Worm (Caenorhabditis elegans) whole organism, L1 larva: ENCODE data around the gene K08D9.10.
A peak's percentile ranks its signal among the peaks of the same experiment; 100 is the strongest.

Source experiments
- C16A3.4 ChIP-seq: fragments of 150-350 bp; optimal IDR thresholded peaks from 2 replicates; lab custom pipeline; 2014; ENCODE audit warnings: missing biosample characterization, missing genetic modification characterization
- F16B12.6 ChIP-seq: fragments of 150-350 bp; optimal IDR thresholded peaks from 2 replicates; lab custom pipeline; 2014; ENCODE audit warnings: missing biosample characterization, missing genetic modification characterization
- aha-1 ChIP-seq: fragments of 150-350 bp; optimal IDR thresholded peaks from 2 replicates; lab custom pipeline; 2014; ENCODE audit warnings: missing biosample characterization, missing genetic modification characterization
- ama-1 ChIP-seq: fragments of 150-350 bp; optimal IDR thresholded peaks from 2 replicates; lab custom pipeline; 2014
- blmp-1 ChIP-seq: fragments of 150-350 bp; optimal IDR thresholded peaks from 2 replicates; lab custom pipeline; 2014; ENCODE audit warnings: missing biosample characterization, missing genetic modification characterization
- ceh-63 ChIP-seq: fragments of 200-800 bp; sonication (Bioruptor generic); optimal IDR thresholded peaks from 2 replicates; lab custom pipeline; 2018; ENCODE audit warnings: mild to moderate bottlenecking, missing genetic modification characterization, missing compliant biosample characterization
- ceh-90 ChIP-seq: sonication (generic microtip); optimal IDR thresholded peaks from 2 replicates; lab custom pipeline; 2016; ENCODE audit warnings: missing genetic modification characterization, missing compliant biosample characterization
- dsc-1 ChIP-seq: sonication (generic microtip); optimal IDR thresholded peaks from 2 replicates; lab custom pipeline; 2016; ENCODE audit warnings: mild to moderate bottlenecking, missing genetic modification characterization, missing compliant biosample characterization
- efl-1 ChIP-seq, 4 experiments: fragments of 150-350 bp; optimal IDR thresholded peaks in 3 of 4; peaks in 1 of 4; 1 replicate in 1 of 4; 2 replicates in 3 of 4; lab custom pipeline; 2014; ENCODE audit warnings: missing biosample characterization in 2 of 4, missing genetic modification characterization in 2 of 4, missing genetic modification reagents in 2 of 4
- efl-3 ChIP-seq: fragments of 200-800 bp; sonication (Bioruptor generic); optimal IDR thresholded peaks from 2 replicates; lab custom pipeline; 2018; ENCODE audit warnings: mild to moderate bottlenecking, missing genetic modification characterization, missing compliant biosample characterization
- egl-13 ChIP-seq: sonication (generic microtip); optimal IDR thresholded peaks from 2 replicates; lab custom pipeline; 2016; ENCODE audit warnings: missing genotype, missing genetic modification reagents, missing genetic modification characterization, missing compliant biosample characterization
- elt-2 ChIP-seq: sonication (generic microtip); optimal IDR thresholded peaks from 2 replicates; lab custom pipeline; 2016; ENCODE audit warnings: missing genetic modification characterization, mild to moderate bottlenecking, inconsistent platforms, missing compliant biosample characterization, missing genetic modification reagents
- elt-3 ChIP-seq, 6 experiments: fragments of 150-350 bp in 1 of 6; sonication (generic microtip); optimal IDR thresholded peaks; 2 replicates each; lab custom pipeline; 2017 to 2018; ENCODE audit warnings: missing biosample characterization in 6 of 6, missing genetic modification characterization in 6 of 6, inconsistent platforms in 1 of 6
- ets-5 ChIP-seq: fragments of 200-800 bp; sonication (Bioruptor generic); IDR thresholded peaks from 2 replicates; pipeline ENCODE4 v1.3.6; 2022; ENCODE audit warnings: missing genetic modification characterization, missing compliant biosample characterization
- fkh-4 ChIP-seq: sonication (generic microtip); optimal IDR thresholded peaks from 2 replicates; lab custom pipeline; 2016; ENCODE audit warnings: missing compliant biosample characterization, missing genetic modification characterization, borderline replicate concordance
- isw-1 ChIP-seq: fragments of 200-800 bp; sonication (Bioruptor generic); IDR thresholded peaks from 2 replicates; pipeline ENCODE4 v1.3.6; 2022; ENCODE audit warnings: missing genetic modification characterization, missing compliant biosample characterization
- jun-1 ChIP-seq: fragments of 150-350 bp; optimal IDR thresholded peaks from 2 replicates; lab custom pipeline; 2014; ENCODE audit warnings: missing biosample characterization, missing genetic modification reagents, missing genetic modification characterization
- lin-39 ChIP-seq: fragments of 150-350 bp; optimal IDR thresholded peaks from 2 replicates; lab custom pipeline; 2014; ENCODE audit warnings: missing biosample characterization, missing genetic modification reagents, missing genetic modification characterization
- lir-3 ChIP-seq: sonication (generic microtip); optimal IDR thresholded peaks from 2 replicates; lab custom pipeline; 2016; ENCODE audit warnings: mild to moderate bottlenecking, missing genetic modification characterization, moderate library complexity, missing compliant biosample characterization; ENCODE audit not compliant: poor library complexity
- nhr-11 ChIP-seq: fragments of 150-350 bp; optimal IDR thresholded peaks from 2 replicates; lab custom pipeline; 2014; ENCODE audit warnings: missing biosample characterization, missing genetic modification characterization
- nhr-12 ChIP-seq: sonication (generic microtip); optimal IDR thresholded peaks from 2 replicates; lab custom pipeline; 2017; ENCODE audit warnings: missing biosample characterization, missing genetic modification characterization
- nhr-19 ChIP-seq: fragments of 200-800 bp; sonication (Bioruptor generic); conservative IDR thresholded peaks from 2 replicates; pipeline ENCODE4 v1.3.6; 2022; ENCODE audit warnings: missing genetic modification characterization, missing compliant biosample characterization
- nhr-20 ChIP-seq: sonication (generic microtip); optimal IDR thresholded peaks from 2 replicates; lab custom pipeline; 2016; ENCODE audit warnings: mild to moderate bottlenecking, missing genetic modification characterization, missing compliant biosample characterization
- nhr-237 ChIP-seq: fragments of 150-350 bp; optimal IDR thresholded peaks from 2 replicates; lab custom pipeline; 2014; ENCODE audit warnings: missing biosample characterization, missing genetic modification characterization
- nhr-71 ChIP-seq: sonication (generic microtip); optimal IDR thresholded peaks from 2 replicates; lab custom pipeline; 2016; ENCODE audit warnings: mild to moderate bottlenecking, missing genetic modification characterization, moderate library complexity, missing compliant biosample characterization
- nhr-76 ChIP-seq: sonication (generic microtip); optimal IDR thresholded peaks from 2 replicates; lab custom pipeline; 2017; ENCODE audit warnings: missing biosample characterization, missing genetic modification characterization
- nhr-90 ChIP-seq: sonication (generic microtip); optimal IDR thresholded peaks from 2 replicates; lab custom pipeline; 2016; ENCODE audit warnings: mild to moderate bottlenecking, missing genetic modification characterization, missing compliant biosample characterization; ENCODE audit not compliant: poor library complexity
- pag-3 ChIP-seq: sonication (generic microtip); optimal IDR thresholded peaks from 2 replicates; lab custom pipeline; 2017; ENCODE audit warnings: missing genetic modification characterization, mild to moderate bottlenecking, missing compliant biosample characterization, antibody characterized with exemption, borderline replicate concordance; ENCODE audit not compliant: insufficient read depth
- swsn-7 ChIP-seq: sonication (generic microtip); optimal IDR thresholded peaks from 2 replicates; lab custom pipeline; 2016; ENCODE audit warnings: missing genetic modification characterization, missing compliant biosample characterization
- unc-130 ChIP-seq: fragments of 150-350 bp; optimal IDR thresholded peaks from 2 replicates; lab custom pipeline; 2017; ENCODE audit warnings: missing biosample characterization, missing genetic modification characterization, inconsistent platforms
- unc-62 ChIP-seq: fragments of 150-350 bp; optimal IDR thresholded peaks from 2 replicates; lab custom pipeline; 2014; ENCODE audit warnings: missing biosample characterization, missing genetic modification reagents, missing genetic modification characterization
- unc-98 ChIP-seq: fragments of 200-800 bp; sonication (Bioruptor generic); IDR thresholded peaks from 2 replicates; pipeline ENCODE4 v1.3.6; 2022; ENCODE audit warnings: missing genetic modification characterization, missing compliant biosample characterization
- xbp-1 ChIP-seq: sonication (generic microtip); optimal IDR thresholded peaks from 2 replicates; lab custom pipeline; 2016; ENCODE audit warnings: missing genetic modification characterization, missing compliant biosample characterization
- zip-4 ChIP-seq: fragments of 200-800 bp; sonication (Bioruptor generic); optimal IDR thresholded peaks from 2 replicates; lab custom pipeline; 2018; ENCODE audit warnings: mild to moderate bottlenecking, missing genetic modification characterization, moderate library complexity, missing compliant biosample characterization

The K08D9.10 gene

ce11 chrV:3241175-3241574, 10.5 kb downstream of the K08D9.10 start, which contains the start of gene srj-11:
Gene srj-11 (plus strand): TSS chrV:3241424.
- TF ChIP-seq egl-13 (tag; lab: Kevin White, UChicago) (no peak), nhr-237 (tag; lab: Kevin White, UChicago) (no peak), nhr-90 (tag; lab: Kevin White, UChicago) (no peak), zip-4 (GFP tag; lab: Kevin White, UChicago) (no peak), pag-3 (no peak), fkh-4 (tag; lab: Kevin White, UChicago) (no peak), unc-62 (no peak), dsc-1 (no peak), nhr-76 (no peak), xbp-1 (no peak), aha-1 (no peak), swsn-7 (tag; lab: Kevin White, UChicago) (no peak), ceh-90 (no peak), nhr-71 (no peak), ets-5 (no peak)

DNA sequence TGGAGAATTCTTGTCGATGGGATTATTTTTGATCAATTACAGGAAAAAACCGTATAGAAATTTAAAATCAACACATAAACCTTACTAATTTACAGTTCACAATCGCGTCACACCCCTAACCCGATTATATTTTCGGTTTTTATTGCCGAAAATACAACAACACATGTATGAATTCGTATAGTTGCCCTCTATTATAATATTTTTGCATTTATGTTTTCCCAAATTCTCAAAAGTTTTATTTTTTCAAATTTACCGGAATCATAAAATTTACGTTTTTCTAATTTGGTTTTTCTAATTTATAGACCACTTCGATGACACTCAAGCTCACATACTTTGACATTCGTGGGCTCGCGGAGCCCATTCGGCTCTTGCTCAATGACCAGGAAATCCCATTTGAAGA, 12.3 kb downstream of the K08D9.10 start, which contains the start of gene gst-23:
Gene gst-23, plus strand, starts transcription at position 301 of the 400 bp plus-strand sequence.
- TF ChIP-seq jun-1: no peak
- no peak for TF ChIP-seq nhr-20 (tag; lab: Kevin White, UChicago)
- no peak for TF ChIP-seq ama-1 (lab: Kevin White, UChicago)
- TF ChIP-seq F16B12.6 (tag; lab: Kevin White, UChicago): no peak
- TF ChIP-seq unc-130 (tag; lab: Kevin White, UChicago): no peak
- TF ChIP-seq nhr-76: no peak
- no peak for TF ChIP-seq lir-3 (tag; lab: Kevin White, UChicago)
- no peak for TF ChIP-seq nhr-12 (tag; lab: Kevin White, UChicago)
- TF ChIP-seq, all 84 proteins: peak for 0

- no peak for TF ChIP-seq efl-1 (optimal IDR thresholded peaks at IDR 0.05; lab: Kevin White, UChicago)
- TF ChIP-seq efl-1 (GFP tag; optimal IDR thresholded peaks at IDR 0.05 in 1 of 2; lab: Kevin White, UChicago): peak in 1 of 2 experiments; percentile 55
- TF ChIP-seq elt-2 (tag; lab: Kevin White, UChicago): no peak
- no peak for TF ChIP-seq elt-3 (tag; optimal IDR thresholded peaks at IDR 0.05; lab: Kevin White, UChicago)
- no peak for TF ChIP-seq egl-13 (tag; lab: Kevin White, UChicago)
- TF ChIP-seq lin-39 (tag; lab: Kevin White, UChicago): no peak
- no peak for TF ChIP-seq nhr-12 (tag; lab: Kevin White, UChicago)
- no peak for TF ChIP-seq isw-1
These were observed 14.0 kb downstream of the K08D9.10 start, which contains the start of gene srj-7 for ce11 chrV:3244703-3245102. Gene srj-7 (plus strand): TSS chrV:3245003.

- no peak for TF ChIP-seq unc-98
- no peak for TF ChIP-seq nhr-19
- no peak for TF ChIP-seq F16B12.6 (tag; lab: Kevin White, UChicago)
- no peak for TF ChIP-seq C16A3.4 (tag; lab: Kevin White, UChicago)
- TF ChIP-seq efl-3 (GFP tag; lab: Kevin White, UChicago): no peak
- TF ChIP-seq blmp-1 (tag; lab: Kevin White, UChicago): no peak
These were observed 16.8 kb downstream of the K08D9.10 start, which contains the start of gene srj-8 for ce11 chrV:3247515-3247914. Gene srj-8 (plus strand): TSS chrV:3247815.

ce11 chrV:3250153-3250552, 19.5 kb downstream of the K08D9.10 start, which contains the start of gene T28A11.13:
Gene T28A11.13 (minus strand): TSS chrV:3250253.
- TF ChIP-seq ceh-63 (GFP tag; lab: Kevin White, UChicago): no peak
- no peak for TF ChIP-seq nhr-11 (tag; lab: Kevin White, UChicago)
